Worm (Caenorhabditis elegans): ENCODE results near the gene crt-1.

Gene crt-1

ce11 chrV:6053188-6053687 is 47.1 kb downstream of the crt-1 start, which contains the start of gene seip-1 (continued):
- peak; percentile 97 for TF ChIP-seq lin-14 (GFP tag; optimal IDR thresholded peaks at IDR 0.05)
- no peak for TF ChIP-seq C34B4.2 (tag; optimal IDR thresholded peaks at IDR 0.05)
- TF ChIP-seq dsc-1 (tag; optimal IDR thresholded peaks at IDR 0.05) = peak; percentile 51
- TF ChIP-seq nhr-19 (GFP tag; conservative IDR thresholded peaks at IDR 0.05) = peak; percentile 81
- peak; percentile 75 for TF ChIP-seq fos-1 (tag; optimal IDR thresholded peaks at IDR 0.05)
- peak; percentile 85 for TF ChIP-seq swsn-7 (tag; optimal IDR thresholded peaks at IDR 0.05)
- TF ChIP-seq nhr-237 (tag; optimal IDR thresholded peaks at IDR 0.05) = peak; percentile 72
- peak; percentile 92 for TF ChIP-seq fkh-8 (tag; optimal IDR thresholded peaks at IDR 0.05)
- TF ChIP-seq ceh-90 (tag; optimal IDR thresholded peaks at IDR 0.05) = peak; percentile 19
- no peak for TF ChIP-seq hlh-4 (tag; optimal IDR thresholded peaks at IDR 0.05)
- TF ChIP-seq vab-15 (tag; optimal IDR thresholded peaks at IDR 0.05) = no peak
- TF ChIP-seq nhr-76 (tag; optimal IDR thresholded peaks at IDR 0.05) = no peak
- no peak for TF ChIP-seq sup-37 (GFP tag; optimal IDR thresholded peaks at IDR 0.05)
- TF ChIP-seq nhr-11 (tag; optimal IDR thresholded peaks at IDR 0.05) = peak; percentile 47
- peak; percentile 69 for TF ChIP-seq isw-1 (GFP tag; IDR thresholded peaks at IDR 0.05)
- TF ChIP-seq mef-2 (tag; optimal IDR thresholded peaks at IDR 0.05) = peak; percentile 39
- TF ChIP-seq zag-1 (tag; optimal IDR thresholded peaks at IDR 0.05) = peak; percentile 68
- no peak for TF ChIP-seq grh-1 (GFP tag; IDR thresholded peaks at IDR 0.05)
- peak; percentile 90 for TF ChIP-seq xbp-1 (tag; optimal IDR thresholded peaks at IDR 0.05)
- peak; percentile 64 to 87 (median 66) for TF ChIP-seq ceh-82 (tag; optimal IDR thresholded peaks at IDR 0.05)
- TF ChIP-seq elt-2 (tag; optimal IDR thresholded peaks at IDR 0.05) = peak; percentile 56
- peak; percentile 65 for TF ChIP-seq fkh-10 (GFP tag; optimal IDR thresholded peaks at IDR 0.05)
- peak; percentile 88 for TF ChIP-seq C16A3.4 (tag; optimal IDR thresholded peaks at IDR 0.05)
- peak; percentile 70 for TF ChIP-seq irx-1 (tag; optimal IDR thresholded peaks at IDR 0.05)
- TF ChIP-seq mab-9 (GFP tag; IDR thresholded peaks at IDR 0.05) = peak; percentile 56
- TF ChIP-seq dpl-1 (GFP tag; optimal IDR thresholded peaks at IDR 0.05) = peak; percentile 71 to 81 (median 72)
- peak; percentile 76 for TF ChIP-seq ceh-88 (GFP tag; IDR thresholded peaks at IDR 0.05)
- no peak for TF ChIP-seq ces-1 (GFP tag; optimal IDR thresholded peaks at IDR 0.05)
- peak; percentile 81 to 87 for TF ChIP-seq lin-35 (GFP tag; optimal IDR thresholded peaks at IDR 0.05)
- TF ChIP-seq aly-2 (tag; optimal IDR thresholded peaks at IDR 0.05) = no peak
- TF ChIP-seq egl-27 (tag; optimal IDR thresholded peaks at IDR 0.05) = no peak
- TF ChIP-seq fkh-4 (tag; optimal IDR thresholded peaks at IDR 0.05; ENCODE audit: borderline replicate concordance) = no peak
- TF ChIP-seq rnt-1 (tag; optimal IDR thresholded peaks at IDR 0.05) = peak; percentile 81
- TF ChIP-seq lsy-2 (tag; optimal IDR thresholded peaks at IDR 0.05) = peak; percentile 76 to 91
- TF ChIP-seq pax-3 (tag; optimal IDR thresholded peaks at IDR 0.05) = peak; percentile 25
- peak; percentile 66 for TF ChIP-seq F16B12.6 (tag; optimal IDR thresholded peaks at IDR 0.05)
- TF ChIP-seq nhr-90 (tag; optimal IDR thresholded peaks at IDR 0.05; ENCODE audit: poor library complexity) = peak; percentile 64
- TF ChIP-seq blmp-1 (tag; optimal IDR thresholded peaks at IDR 0.05) = peak; percentile 72
- no peak for TF ChIP-seq aha-1 (tag; optimal IDR thresholded peaks at IDR 0.05)
- TF ChIP-seq nhr-47 (tag; optimal IDR thresholded peaks at IDR 0.05) = peak; percentile 83
- TF ChIP-seq Y116A8C.19 (tag; optimal IDR thresholded peaks at IDR 0.05; ENCODE audit: borderline replicate concordance) = no peak

ce11 chrV:6051159-6051558 is 49.2 kb downstream of the crt-1 start, which contains the start of gene jamp-1:
TSS of gene jamp-1 (minus strand) at chrV:6051259.
- TF ChIP-seq isw-1 (GFP tag; IDR thresholded peaks at IDR 0.05) (no peak), lin-13 (GFP tag; optimal IDR thresholded peaks at IDR 0.05) (no peak), nhr-84 (tag; optimal IDR thresholded peaks at IDR 0.05) (no peak), mef-2 (tag; optimal IDR thresholded peaks at IDR 0.05) (no peak), unc-98 (GFP tag; IDR thresholded peaks at IDR 0.05) (no peak)

Data from whole organism, L1 larva.